Worm (Caenorhabditis elegans): ENCODE measurements around the gene ddi-1.

ddi-1 gene

DNA sequence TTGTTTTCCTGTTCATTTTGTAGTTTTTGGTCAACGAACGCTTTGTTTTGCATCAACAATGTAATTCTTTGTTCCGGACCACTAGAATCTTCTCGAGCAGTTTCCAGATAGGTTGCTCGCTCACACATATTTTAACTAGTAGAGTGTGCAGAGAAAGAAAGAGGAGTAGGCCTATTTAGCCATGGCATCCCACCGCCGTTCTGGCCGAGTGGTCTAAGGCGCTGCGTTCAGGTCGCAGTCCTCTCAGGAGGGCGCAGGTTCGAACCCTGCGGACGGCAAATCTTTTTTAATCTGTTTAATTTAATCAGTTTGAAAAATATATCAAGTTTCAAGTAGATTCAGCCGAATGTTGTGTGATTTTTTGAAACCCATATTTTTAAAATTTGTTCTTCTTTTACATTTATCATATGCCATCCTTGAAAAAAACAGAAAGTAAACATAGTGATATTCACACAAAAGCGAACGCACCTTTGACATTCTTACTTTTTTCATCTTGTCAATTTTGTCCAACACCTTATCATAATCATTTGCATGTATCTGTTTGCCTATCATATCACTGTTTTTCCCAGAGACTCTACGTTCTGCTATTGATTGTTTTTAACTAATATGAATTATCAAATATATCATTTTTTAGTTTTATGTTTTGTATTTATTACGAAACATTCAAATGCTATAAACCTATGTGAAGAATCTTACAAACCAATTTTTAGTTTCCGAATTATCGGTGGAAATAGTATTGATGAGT lies 34.1 kb downstream of the ddi-1 start, which contains the start of gene try-3 (continued):
- no peak for TF ChIP-seq efl-3 (GFP tag; optimal IDR thresholded peaks at IDR 0.05)
- TF ChIP-seq swsn-7 (tag; optimal IDR thresholded peaks at IDR 0.05) = peak; percentile 74
- TF ChIP-seq nhr-71 (tag; optimal IDR thresholded peaks at IDR 0.05) = peak; percentile 83
- TF ChIP-seq isw-1 (GFP tag; IDR thresholded peaks at IDR 0.05) = peak; percentile 30
- TF ChIP-seq lin-35 (GFP tag; optimal IDR thresholded peaks at IDR 0.05) = peak; percentile 75 to 78
- peak; percentile 52 for TF ChIP-seq grh-1 (GFP tag; IDR thresholded peaks at IDR 0.05)
- TF ChIP-seq ets-5 (GFP tag; IDR thresholded peaks at IDR 0.05) = no peak
- TF ChIP-seq nhr-84 (tag; optimal IDR thresholded peaks at IDR 0.05) = no peak
- TF ChIP-seq unc-86 (tag; optimal IDR thresholded peaks at IDR 0.05) = peak; percentile 50
- no peak for TF ChIP-seq hlh-17 (GFP tag; optimal IDR thresholded peaks at IDR 0.05; ENCODE audit: borderline replicate concordance)
- peak; percentile 72 for TF ChIP-seq skn-1 (tag; optimal IDR thresholded peaks at IDR 0.05)
- TF ChIP-seq pag-3 (tag; optimal IDR thresholded peaks at IDR 0.05; ENCODE audit: borderline replicate concordance, insufficient read depth) = no peak
- no peak for TF ChIP-seq sup-37 (GFP tag; optimal IDR thresholded peaks at IDR 0.05)
- no peak for TF ChIP-seq fkh-4 (tag; optimal IDR thresholded peaks at IDR 0.05; ENCODE audit: borderline replicate concordance)
- no peak for TF ChIP-seq tlp-1 (tag; optimal IDR thresholded peaks at IDR 0.05)
- peak; percentile 54 for TF ChIP-seq lir-3 (tag; optimal IDR thresholded peaks at IDR 0.05; ENCODE audit: poor library complexity)
- TF ChIP-seq nhr-90 (tag; optimal IDR thresholded peaks at IDR 0.05; ENCODE audit: poor library complexity) = peak; percentile 59
- peak; percentile 37; the same call in 1 of the 2 replicates for TF ChIP-seq mab-9 (GFP tag; IDR thresholded peaks at IDR 0.05)
- TF ChIP-seq hlh-4 (tag; optimal IDR thresholded peaks at IDR 0.05) = no peak
- peak in 1 of 2 experiments; percentile 40 for TF ChIP-seq mdl-1 (tag; optimal IDR thresholded peaks at IDR 0.05)
- peak; percentile 82 for TF ChIP-seq fkh-8 (tag; optimal IDR thresholded peaks at IDR 0.05)
- peak; percentile 6 for TF ChIP-seq zip-4 (GFP tag; optimal IDR thresholded peaks at IDR 0.05)
- TF ChIP-seq pax-3 (tag; optimal IDR thresholded peaks at IDR 0.05) = peak; percentile 52
- peak; percentile 35 for TF ChIP-seq irx-1 (tag; optimal IDR thresholded peaks at IDR 0.05)
- no peak for TF ChIP-seq lin-39 (tag; optimal IDR thresholded peaks at IDR 0.05)
- TF ChIP-seq lin-15B (tag; optimal IDR thresholded peaks at IDR 0.05) = peak; percentile 29

DNA sequence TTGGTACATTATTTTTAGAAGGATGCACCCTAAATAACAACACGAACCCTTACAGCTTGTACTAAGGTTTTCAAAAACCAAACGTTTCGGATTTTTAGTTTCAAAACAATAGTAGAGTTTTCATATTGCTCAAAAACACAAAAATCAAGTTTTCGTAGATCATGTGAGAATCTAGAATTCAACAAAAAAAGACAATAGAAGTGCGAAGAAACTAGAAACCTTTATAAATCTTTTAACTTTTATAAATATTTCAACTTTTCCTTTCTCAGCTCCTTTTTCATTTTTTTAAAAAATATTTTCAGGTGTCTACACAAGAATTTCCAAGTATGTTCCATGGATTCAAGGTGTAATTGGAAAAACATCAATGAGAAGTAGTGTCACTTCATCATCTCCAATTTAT lies 37.8 kb downstream of the ddi-1 start, which contains the start of gene best-9:
Gene best-9 (plus strand): TSS at position 301 of the 400 bp plus-strand sequence.
- TF ChIP-seq nhr-237 (tag; optimal IDR thresholded peaks at IDR 0.05) (no peak), vab-15 (tag; optimal IDR thresholded peaks at IDR 0.05) (no peak), ceh-8 (GFP tag; optimal IDR thresholded peaks at IDR 0.05) (no peak), efl-1 (optimal IDR thresholded peaks at IDR 0.05) (no peak), efl-1 (GFP tag; optimal IDR thresholded peaks at IDR 0.05 in 1 of 2) (no peak), nhr-19 (GFP tag; conservative IDR thresholded peaks at IDR 0.05) (no peak), irx-1 (tag; optimal IDR thresholded peaks at IDR 0.05) (no peak), skn-1 (tag; optimal IDR thresholded peaks at IDR 0.05) (no peak), hlh-17 (GFP tag; optimal IDR thresholded peaks at IDR 0.05; ENCODE audit: borderline replicate concordance) (no peak), lir-3 (tag; optimal IDR thresholded peaks at IDR 0.05; ENCODE audit: poor library complexity) (no peak), nhr-20 (tag; optimal IDR thresholded peaks at IDR 0.05) (no peak), fkh-8 (tag; optimal IDR thresholded peaks at IDR 0.05) (no peak), ceh-63 (GFP tag; optimal IDR thresholded peaks at IDR 0.05) (no peak), mef-2 (tag; optimal IDR thresholded peaks at IDR 0.05) (no peak), grh-1 (GFP tag; IDR thresholded peaks at IDR 0.05) (no peak), fkh-4 (tag; optimal IDR thresholded peaks at IDR 0.05; ENCODE audit: borderline replicate concordance) (no peak), lin-14 (GFP tag; optimal IDR thresholded peaks at IDR 0.05) (no peak), efl-3 (GFP tag; optimal IDR thresholded peaks at IDR 0.05) (no peak), F16B12.6 (tag; optimal IDR thresholded peaks at IDR 0.05) (no peak), unc-98 (GFP tag; IDR thresholded peaks at IDR 0.05) (no peak)

All from whole organism, L1 larva.